Worm (Caenorhabditis elegans) whole organism, L4 larva: Measurements from ENCODE around the gene F38E1.10.

Source experiments
- F10B5.3 ChIP-seq: sonication (generic microtip); optimal IDR thresholded peaks from 2 replicates; lab custom pipeline; 2016; ENCODE audit warnings: mild to moderate bottlenecking, missing genetic modification characterization, missing compliant biosample characterization
- F37D6.2 ChIP-seq: sonication (generic microtip); optimal IDR thresholded peaks from 2 replicates; lab custom pipeline; 2016; ENCODE audit warnings: mild to moderate bottlenecking, missing genetic modification characterization, missing compliant biosample characterization
- F49E8.2 ChIP-seq: sonication (generic microtip); optimal IDR thresholded peaks from 2 replicates; lab custom pipeline; 2016; ENCODE audit warnings: missing compliant biosample characterization, mild to moderate bottlenecking, missing genetic modification characterization, borderline replicate concordance
- T20F7.1 ChIP-seq: fragments of 200-800 bp; sonication (Bioruptor generic); optimal IDR thresholded peaks from 2 replicates; lab custom pipeline; 2018; ENCODE audit warnings: mild to moderate bottlenecking, missing genetic modification characterization, missing compliant biosample characterization
- Y105C5A.15 ChIP-seq: fragments of 200-800 bp; sonication (Bioruptor generic); IDR thresholded peaks from 2 replicates; pipeline ENCODE4 v1.3.6; 2022; ENCODE audit warnings: missing genetic modification characterization, missing compliant biosample characterization
- Y48G9A.11 ChIP-seq: fragments of 200-800 bp; sonication (Bioruptor generic); IDR thresholded peaks from 2 replicates; pipeline ENCODE4 v1.3.6; 2022; ENCODE audit warnings: missing genetic modification reagents, missing genetic modification characterization, missing compliant biosample characterization
- Y75B8A.6 ChIP-seq: fragments of 200-800 bp; sonication (Bioruptor generic); IDR thresholded peaks from 2 replicates; pipeline ENCODE4 v1.3.6; 2022; ENCODE audit warnings: missing genetic modification reagents, missing genetic modification characterization, missing compliant biosample characterization
- aly-2 ChIP-seq: sonication (generic microtip); optimal IDR thresholded peaks from 2 replicates; lab custom pipeline; 2018; ENCODE audit warnings: missing biosample characterization, missing genetic modification characterization
- attf-4 ChIP-seq: sonication (generic microtip); optimal IDR thresholded peaks from 3 replicates; lab custom pipeline; 2017; ENCODE audit warnings: missing biosample characterization, missing genetic modification characterization
- ceh-20 ChIP-seq: fragments of 200-800 bp; sonication (Bioruptor generic); IDR thresholded peaks from 2 replicates; pipeline ENCODE4 v1.3.6; 2022; ENCODE audit warnings: missing genetic modification reagents, missing genetic modification characterization, missing compliant biosample characterization
- ceh-28 ChIP-seq: fragments of 150-350 bp; optimal IDR thresholded peaks from 2 replicates; lab custom pipeline; 2014; ENCODE audit warnings: missing biosample characterization, missing genetic modification reagents, missing genetic modification characterization
- ceh-32 ChIP-seq: sonication (generic microtip); optimal IDR thresholded peaks from 2 replicates; lab custom pipeline; 2016; ENCODE audit warnings: mild to moderate bottlenecking, missing genetic modification characterization, missing compliant biosample characterization; ENCODE audit not compliant: poor library complexity
- ceh-62 ChIP-seq: sonication (generic microtip); optimal IDR thresholded peaks from 2 replicates; lab custom pipeline; 2017; ENCODE audit warnings: missing biosample characterization, missing genetic modification characterization
- cey-2 ChIP-seq: sonication (generic microtip); optimal IDR thresholded peaks from 3 replicates; lab custom pipeline; 2017; ENCODE audit warnings: missing genetic modification characterization, mild to moderate bottlenecking, missing compliant biosample characterization, antibody characterized with exemption, borderline replicate concordance; ENCODE audit not compliant: insufficient read depth
- ctbp-1 ChIP-seq: fragments of 200-800 bp; sonication (Bioruptor generic); IDR thresholded peaks from 2 replicates; pipeline ENCODE4 v1.3.6; 2022; ENCODE audit warnings: missing genetic modification reagents, missing genetic modification characterization, missing compliant biosample characterization
- daf-12 ChIP-seq: fragments of 150-350 bp; optimal IDR thresholded peaks from 2 replicates; lab custom pipeline; 2014; ENCODE audit warnings: missing biosample characterization, missing genetic modification reagents, missing genetic modification characterization
- dmd-6 ChIP-seq: fragments of 200-800 bp; sonication (Bioruptor generic); IDR thresholded peaks from 2 replicates; pipeline ENCODE4 v1.3.6; 2022; ENCODE audit warnings: missing genetic modification reagents, missing genetic modification characterization, missing compliant biosample characterization
- dmd-8 ChIP-seq: fragments of 200-800 bp; sonication (Bioruptor generic); IDR thresholded peaks from 2 replicates; pipeline ENCODE4 v1.3.6; 2022; ENCODE audit warnings: missing genetic modification characterization, missing compliant biosample characterization
- dpl-1 ChIP-seq: fragments of 150-350 bp; optimal IDR thresholded peaks from 2 replicates; lab custom pipeline; 2014; ENCODE audit warnings: missing biosample characterization, missing genetic modification reagents, missing genetic modification characterization
- egl-27 ChIP-seq: sonication (generic microtip); optimal IDR thresholded peaks from 3 replicates; lab custom pipeline; 2017; ENCODE audit warnings: missing biosample characterization, missing genetic modification reagents, missing genetic modification characterization
- fkh-10 ChIP-seq: fragments of 150-350 bp; optimal IDR thresholded peaks from 2 replicates; lab custom pipeline; 2014; ENCODE audit warnings: missing biosample characterization, missing genetic modification reagents, missing genetic modification characterization
- fos-1 ChIP-seq: fragments of 150-350 bp; optimal IDR thresholded peaks from 2 replicates; lab custom pipeline; 2014; ENCODE audit warnings: missing biosample characterization, missing genetic modification characterization
- hif-1 ChIP-seq, 2 experiments: sonication (generic microtip); optimal IDR thresholded peaks; 2 replicates each; lab custom pipeline; 2016 to 2017; ENCODE audit warnings: missing compliant biosample characterization in 2 of 2, missing genetic modification characterization in 2 of 2, missing genetic modification reagents in 2 of 2, missing genotype in 2 of 2, mild to moderate bottlenecking in 1 of 2
- hlh-11 ChIP-seq: fragments of 200-800 bp; sonication (Bioruptor generic); optimal IDR thresholded peaks from 2 replicates; lab custom pipeline; 2018; ENCODE audit warnings: mild to moderate bottlenecking, missing genetic modification characterization, missing compliant biosample characterization
- hlh-30 ChIP-seq: sonication (generic microtip); optimal IDR thresholded peaks from 2 replicates; lab custom pipeline; 2017; ENCODE audit warnings: antibody characterized with exemption, mild to moderate bottlenecking, missing genetic modification characterization, missing compliant biosample characterization; ENCODE audit not compliant: insufficient read depth
- hmg-1.1 ChIP-seq: fragments of 200-800 bp; sonication (Bioruptor generic); IDR thresholded peaks from 2 replicates; pipeline ENCODE4 v1.3.6; 2022; ENCODE audit warnings: missing genetic modification reagents, missing genetic modification characterization, missing compliant biosample characterization
- lim-7 ChIP-seq: fragments of 200-800 bp; sonication (Bioruptor generic); IDR thresholded peaks from 2 replicates; pipeline ENCODE4 v1.3.6; 2022; ENCODE audit warnings: missing genetic modification characterization, missing compliant biosample characterization
- lin-1 ChIP-seq: fragments of 200-800 bp; sonication (Bioruptor generic); IDR thresholded peaks from 2 replicates; pipeline ENCODE4 v1.3.6; 2022; ENCODE audit warnings: missing genetic modification reagents, missing genetic modification characterization, missing compliant biosample characterization
- lin-38 ChIP-seq: fragments of 200-800 bp; sonication (Bioruptor generic); IDR thresholded peaks from 2 replicates; pipeline ENCODE4 v1.3.6; 2022; ENCODE audit warnings: missing genetic modification reagents, missing genetic modification characterization, missing compliant biosample characterization
- madf-5 ChIP-seq, 2 experiments: fragments of 200-800 bp; sonication (Bioruptor generic); IDR thresholded peaks; 2 replicates each; pipeline ENCODE4 v1.3.6; 2022; ENCODE audit warnings: missing compliant biosample characterization in 2 of 2, missing genetic modification characterization in 2 of 2
- mdt-29 ChIP-seq: fragments of 200-800 bp; sonication (Bioruptor generic); IDR thresholded peaks from 2 replicates; pipeline ENCODE4 v1.3.6; 2022; ENCODE audit warnings: missing genetic modification reagents, missing genetic modification characterization, missing compliant biosample characterization
- mes-2 ChIP-seq: sonication (generic microtip); optimal IDR thresholded peaks from 2 replicates; lab custom pipeline; 2016; ENCODE audit warnings: missing genotype, mild to moderate bottlenecking, missing genetic modification characterization, missing compliant biosample characterization; ENCODE audit not compliant: poor library complexity, severe bottlenecking
- mxl-3 ChIP-seq: fragments of 200-800 bp; sonication (Bioruptor generic); optimal IDR thresholded peaks from 2 replicates; lab custom pipeline; 2018; ENCODE audit warnings: mild to moderate bottlenecking, missing genetic modification characterization, missing compliant biosample characterization
- nhr-102 ChIP-seq: sonication (generic microtip); optimal IDR thresholded peaks from 2 replicates; lab custom pipeline; 2016; ENCODE audit warnings: mild to moderate bottlenecking, missing genetic modification characterization, moderate library complexity, missing compliant biosample characterization
- nhr-11 ChIP-seq: fragments of 150-350 bp; optimal IDR thresholded peaks from 2 replicates; lab custom pipeline; 2014; ENCODE audit warnings: missing biosample characterization, missing genetic modification characterization
- nhr-111 ChIP-seq: fragments of 200-800 bp; sonication (Bioruptor generic); optimal IDR thresholded peaks from 2 replicates; lab custom pipeline; 2018; ENCODE audit warnings: mild to moderate bottlenecking, missing genetic modification characterization, missing compliant biosample characterization
- nhr-41 ChIP-seq: fragments of 200-800 bp; sonication (Bioruptor generic); IDR thresholded peaks from 2 replicates; pipeline ENCODE4 v1.3.6; 2022; ENCODE audit warnings: missing genetic modification reagents, missing genetic modification characterization, missing compliant biosample characterization
- nhr-48 ChIP-seq: sonication (generic microtip); optimal IDR thresholded peaks from 2 replicates; lab custom pipeline; 2016; ENCODE audit warnings: mild to moderate bottlenecking, missing genetic modification characterization, missing compliant biosample characterization
- nhr-77 ChIP-seq: fragments of 150-350 bp; optimal IDR thresholded peaks from 2 replicates; lab custom pipeline; 2014; ENCODE audit warnings: missing biosample characterization, missing genetic modification characterization
- pha-4 ChIP-seq, 2 experiments: fragments of 150-350 bp in 1 of 2; fragments of 200-800 bp in 1 of 2; sonication (Bioruptor generic) in 1 of 2; IDR thresholded peaks in 1 of 2; optimal IDR thresholded peaks in 1 of 2; 2 replicates each; pipeline versions ENCODE4 v1.3.6 to Lab custom; 2014 to 2022; ENCODE audit warnings: missing genetic modification characterization in 2 of 2, missing genetic modification reagents in 2 of 2, missing biosample characterization in 1 of 2, missing compliant biosample characterization in 1 of 2
- rbr-2 ChIP-seq: sonication (generic microtip); optimal IDR thresholded peaks from 2 replicates; lab custom pipeline; 2016; ENCODE audit warnings: missing genotype, missing genetic modification characterization, missing compliant biosample characterization
- saeg-2 ChIP-seq: fragments of 200-800 bp; sonication (Bioruptor generic); IDR thresholded peaks from 2 replicates; pipeline ENCODE4 v1.3.6; 2022; ENCODE audit warnings: missing genetic modification reagents, missing genetic modification characterization, missing compliant biosample characterization
- sdz-12 ChIP-seq: fragments of 200-800 bp; sonication (Bioruptor generic); optimal IDR thresholded peaks from 2 replicates; lab custom pipeline; 2018; ENCODE audit warnings: mild to moderate bottlenecking, missing genetic modification characterization, missing compliant biosample characterization
- snpc-4 ChIP-seq: fragments of 150-350 bp; optimal IDR thresholded peaks from 2 replicates; lab custom pipeline; 2014; ENCODE audit warnings: missing biosample characterization, missing genetic modification characterization
- spr-1 ChIP-seq: sonication (generic microtip); optimal IDR thresholded peaks from 2 replicates; lab custom pipeline; 2016; ENCODE audit warnings: mild to moderate bottlenecking, missing genetic modification characterization, missing compliant biosample characterization
- spr-3 ChIP-seq: fragments of 200-800 bp; sonication (Bioruptor generic); optimal IDR thresholded peaks from 2 replicates; lab custom pipeline; 2018; ENCODE audit warnings: mild to moderate bottlenecking, missing genetic modification characterization, missing compliant biosample characterization
- tra-1 ChIP-seq: fragments of 200-800 bp; sonication (Bioruptor generic); IDR thresholded peaks from 2 replicates; pipeline ENCODE4 v1.3.6; 2022; ENCODE audit warnings: missing genetic modification reagents, missing genetic modification characterization, missing compliant biosample characterization
- zag-1 ChIP-seq: fragments of 150-350 bp; optimal IDR thresholded peaks from 2 replicates; lab custom pipeline; 2014; ENCODE audit warnings: missing biosample characterization, missing genetic modification characterization
- zip-2 ChIP-seq: fragments of 150-350 bp; optimal IDR thresholded peaks from 2 replicates; lab custom pipeline; 2014; ENCODE audit warnings: missing biosample characterization, missing genetic modification characterization
- ztf-11 ChIP-seq: fragments of 150-350 bp; optimal IDR thresholded peaks from 2 replicates; lab custom pipeline; 2014; ENCODE audit warnings: missing biosample characterization, missing genetic modification characterization

F38E1.10 gene

DNA sequence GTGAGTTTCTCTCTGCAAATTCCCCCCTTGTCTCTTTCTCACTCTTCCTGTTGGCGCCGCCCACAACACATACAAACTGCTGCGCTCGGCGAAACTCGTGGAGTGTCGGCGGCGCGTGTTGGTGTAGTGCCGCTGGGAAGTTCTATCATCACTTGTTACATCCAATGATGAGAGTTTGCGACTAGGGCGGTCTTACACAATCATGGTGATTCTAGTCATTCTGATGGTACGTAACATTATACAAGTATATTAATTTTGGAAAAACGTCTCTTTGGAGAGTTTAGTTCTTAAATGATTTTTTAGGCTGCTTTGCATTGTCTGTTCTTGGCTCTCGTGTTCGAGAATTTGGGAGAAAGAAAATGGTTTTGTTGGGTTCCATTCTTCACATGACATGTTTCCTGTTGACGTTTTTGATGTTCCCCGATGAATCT lies 26.3 kb downstream of the F38E1.10 start (continued):
- no peak for TF ChIP-seq cey-2
- peak; percentile 12 for TF ChIP-seq ceh-32
- peak; percentile 76; the same call in 1 of the 2 replicates for TF ChIP-seq pha-4 (GFP tag; IDR thresholded peaks at IDR 0.05; lab: Robert Waterston, UW)
- no peak for TF ChIP-seq pha-4 (tag; optimal IDR thresholded peaks at IDR 0.05; lab: Kevin White, UChicago)
- 0 out of 2 replicates have a peak, but pooled peaks have one; percentile 47 for TF ChIP-seq nhr-41 (GFP tag; lab: Robert Waterston, UW)
- peak; percentile 6 for TF ChIP-seq F37D6.2 (tag; lab: Kevin White, UChicago)
- no peak for TF ChIP-seq Y75B8A.6 (GFP tag; lab: Robert Waterston, UW)
- peak; percentile 91 for TF ChIP-seq nhr-102 (tag; lab: Kevin White, UChicago)
- peak; percentile 49; the same call in 1 of the 2 replicates for TF ChIP-seq tra-1 (GFP tag; lab: Robert Waterston, UW)
- no peak for TF ChIP-seq zag-1 (tag; lab: Kevin White, UChicago)
- no peak for TF ChIP-seq spr-3 (GFP tag; lab: Kevin White, UChicago)
- TF ChIP-seq mxl-3 (GFP tag; lab: Kevin White, UChicago), result peak; percentile 79
- TF ChIP-seq mes-2 (tag; lab: Kevin White, UChicago), result peak; percentile 90
- peak; percentile 80 for TF ChIP-seq rbr-2 (tag; lab: Kevin White, UChicago)
- peak; percentile 76 for TF ChIP-seq T20F7.1
- peak; percentile 96 for TF ChIP-seq F49E8.2 (tag; lab: Kevin White, UChicago)
- no peak for TF ChIP-seq nhr-77
- TF ChIP-seq egl-27 (tag; lab: Kevin White, UChicago), result no peak
- peak; percentile 74 for TF ChIP-seq nhr-111 (GFP tag; lab: Kevin White, UChicago)
- TF ChIP-seq dmd-8 (GFP tag; lab: Robert Waterston, UW), result peak; percentile 62
- TF ChIP-seq lim-7 (GFP tag; lab: Robert Waterston, UW), result no peak
- TF ChIP-seq dpl-1 (GFP tag; lab: Kevin White, UChicago), result peak; percentile 44
- TF ChIP-seq ceh-28, result no peak
- peak; percentile 71 for TF ChIP-seq Y48G9A.11 (GFP tag; lab: Robert Waterston, UW)
- TF ChIP-seq ceh-20, result 0 out of 2 replicates have a peak, but pooled peaks have one; percentile 42
- TF ChIP-seq nhr-48, result peak; percentile 89
- TF ChIP-seq nhr-11 (tag; lab: Kevin White, UChicago), result peak; percentile 32
- peak; percentile 74 for TF ChIP-seq hlh-30
- TF ChIP-seq snpc-4, result peak; percentile 95
- TF ChIP-seq spr-1 (tag; lab: Kevin White, UChicago), result peak; percentile 79
- no peak for TF ChIP-seq fos-1 (tag; lab: Kevin White, UChicago)
- no peak for TF ChIP-seq sdz-12 (GFP tag; lab: Kevin White, UChicago)
- TF ChIP-seq madf-5 (GFP tag; IDR thresholded peaks at IDR 0.05; lab: Robert Waterston, UW), result no peak
- TF ChIP-seq ctbp-1 (GFP tag; lab: Robert Waterston, UW), result no peak
- TF ChIP-seq lin-38 (GFP tag; lab: Robert Waterston, UW), result peak; percentile 77
- peak; percentile 21 to 25 for TF ChIP-seq hif-1 (tag; optimal IDR thresholded peaks at IDR 0.05; lab: Kevin White, UChicago)
- peak; percentile 69; the same call in 1 of the 2 replicates for TF ChIP-seq dmd-6 (GFP tag; lab: Robert Waterston, UW)
- no peak for TF ChIP-seq Y105C5A.15 (GFP tag; lab: Robert Waterston, UW)
- no peak for TF ChIP-seq aly-2 (tag; lab: Kevin White, UChicago)
- no peak for TF ChIP-seq fkh-10 (GFP tag; lab: Kevin White, UChicago)
- TF ChIP-seq hlh-11 (tag; lab: Kevin White, UChicago), result peak; percentile 88
- no peak for TF ChIP-seq ztf-11 (tag; lab: Kevin White, UChicago)
- peak; percentile 59 for TF ChIP-seq zip-2 (tag; lab: Kevin White, UChicago)
- peak; percentile 89 for TF ChIP-seq F10B5.3 (tag; lab: Kevin White, UChicago)
- TF ChIP-seq ceh-62 (tag; lab: Kevin White, UChicago), result no peak
- TF ChIP-seq lin-1 (GFP tag; lab: Robert Waterston, UW), result peak; percentile 88; the same call in 1 of the 2 replicates
- no peak for TF ChIP-seq attf-4 (tag; lab: Kevin White, UChicago)
- TF ChIP-seq mdt-29, result 0 out of 2 replicates have a peak, but pooled peaks have one; percentile 56
- no peak for TF ChIP-seq saeg-2 (GFP tag; lab: Robert Waterston, UW)
- no peak for TF ChIP-seq daf-12
- TF ChIP-seq hmg-1.1 (GFP tag; lab: Robert Waterston, UW), result peak; percentile 87
